Fruit fly (Drosophila melanogaster) whole organism, embryonic: ENCODE results near the gene Ir75d.

ENCODE experiments used
- Ada2b ChIP-seq: fragments of 200-800 bp; sonication (Bioruptor generic); IDR thresholded peaks from 2 replicates; pipeline ENCODE4 v1.3.6; 2022; ENCODE audit warnings: missing biosample characterization, missing genetic modification characterization
- BtbVII ChIP-seq: fragments of 200-800 bp; sonication (Bioruptor generic); optimal IDR thresholded peaks from 3 replicates; lab custom pipeline; 2017; ENCODE audit warnings: missing biosample characterization, mild to moderate bottlenecking, missing genetic modification characterization
- CG10366 ChIP-seq: fragments of 200-800 bp; sonication (Bioruptor generic); IDR thresholded peaks from 2 replicates; pipeline ENCODE4 v1.3.6; 2022; ENCODE audit warnings: missing biosample characterization, missing genetic modification characterization
- CG10979 ChIP-seq: fragments of 200-800 bp; sonication (Bioruptor generic); optimal IDR thresholded peaks from 2 replicates; lab custom pipeline; 2018; ENCODE audit warnings: missing biosample characterization, mild to moderate bottlenecking, missing genetic modification characterization, moderate library complexity
- CG11696 ChIP-seq: fragments of 200-800 bp; sonication (Bioruptor generic); IDR thresholded peaks from 2 replicates; pipeline ENCODE4 v1.3.6; 2022; ENCODE audit warnings: missing biosample characterization, missing genetic modification characterization
- CG12769 ChIP-seq: fragments of 200-800 bp; sonication (Bioruptor generic); optimal IDR thresholded peaks from 2 replicates; lab custom pipeline; 2019; ENCODE audit warnings: missing biosample characterization, mild to moderate bottlenecking, missing genetic modification characterization, moderate library complexity
- CG13775 ChIP-seq: fragments of 200-800 bp; sonication (Bioruptor generic); optimal IDR thresholded peaks from 3 replicates; lab custom pipeline; 2017; ENCODE audit warnings: missing biosample characterization, mild to moderate bottlenecking, missing genetic modification characterization
- CG14667 ChIP-seq: fragments of 200-800 bp; sonication (Bioruptor generic); IDR thresholded peaks from 2 replicates; pipeline ENCODE4 v1.3.6; 2022; ENCODE audit warnings: missing biosample characterization, missing genetic modification characterization
- CG14710 ChIP-seq: fragments of 200-800 bp; sonication (Bioruptor generic); optimal IDR thresholded peaks from 3 replicates; lab custom pipeline; 2019; ENCODE audit warnings: missing biosample characterization, mild to moderate bottlenecking, missing genetic modification characterization, moderate library complexity
- CG17802 ChIP-seq: fragments of 200-800 bp; sonication (Bioruptor generic); optimal IDR thresholded peaks from 2 replicates; lab custom pipeline; 2018; ENCODE audit warnings: missing biosample characterization, mild to moderate bottlenecking, missing genetic modification characterization, moderate library complexity
- CG2678 ChIP-seq: fragments of 200-800 bp; sonication (Bioruptor generic); optimal IDR thresholded peaks from 3 replicates; lab custom pipeline; 2019; ENCODE audit warnings: missing biosample characterization, mild to moderate bottlenecking, missing genetic modification characterization, moderate library complexity
- CG2875 ChIP-seq: fragments of 200-800 bp; sonication (Bioruptor generic); optimal IDR thresholded peaks from 2 replicates; lab custom pipeline; 2017; ENCODE audit warnings: missing biosample characterization, mild to moderate bottlenecking, missing genetic modification characterization, missing genetic modification reagents
- CG30020 ChIP-seq: fragments of 200-800 bp; optimal IDR thresholded peaks from 2 replicates; lab custom pipeline; 2019; ENCODE audit warnings: missing biosample characterization, mild to moderate bottlenecking, missing genetic modification characterization, moderate library complexity
- CG34224 ChIP-seq: fragments of 200-800 bp; sonication (Bioruptor generic); IDR thresholded peaks from 3 replicates; pipeline ENCODE4 v1.3.6; 2022; ENCODE audit warnings: missing biosample characterization, missing genetic modification characterization; ENCODE audit not compliant: partially characterized antibody
- CG3995 ChIP-seq: fragments of 200-800 bp; sonication (Bioruptor generic); optimal IDR thresholded peaks from 3 replicates; lab custom pipeline; 2016; ENCODE audit warnings: missing biosample characterization, missing genetic modification characterization
- CG4360 ChIP-seq: fragments of 200-800 bp; sonication (Bioruptor generic); IDR thresholded peaks from 2 replicates; pipeline ENCODE4 v1.3.6; 2022; ENCODE audit warnings: missing biosample characterization, missing genetic modification characterization
- CG4404 ChIP-seq: fragments of 200-800 bp; sonication (Bioruptor generic); IDR thresholded peaks from 2 replicates; pipeline ENCODE4 v1.3.6; 2022; ENCODE audit warnings: missing biosample characterization, missing genetic modification characterization
- CG6254 ChIP-seq: fragments of 200-800 bp; sonication (Bioruptor generic); optimal IDR thresholded peaks from 3 replicates; lab custom pipeline; 2017; ENCODE audit warnings: mild to moderate bottlenecking, missing biosample characterization, missing genetic modification reagents, missing genetic modification characterization
- CG9215 ChIP-seq: fragments of 200-800 bp; sonication (Bioruptor generic); IDR thresholded peaks from 2 replicates; pipeline ENCODE4 v1.3.6; 2022; ENCODE audit warnings: missing biosample characterization, missing genetic modification characterization
- CTCF ChIP-seq: fragments of 200-800 bp; sonication (Bioruptor generic); optimal IDR thresholded peaks from 2 replicates; lab custom pipeline; 2017; ENCODE audit warnings: missing biosample characterization, mild to moderate bottlenecking, missing genetic modification characterization, moderate library complexity
- CkIIα-i1 ChIP-seq: fragments of 200-800 bp; sonication (Bioruptor generic); IDR thresholded peaks from 2 replicates; pipeline ENCODE4 v1.3.6; 2022; ENCODE audit warnings: missing biosample characterization, missing genetic modification characterization
- Dip2 ChIP-seq: fragments of 200-800 bp; sonication (Bioruptor generic); IDR thresholded peaks from 2 replicates; pipeline ENCODE4 v1.3.6; 2022; ENCODE audit warnings: missing biosample characterization, missing genetic modification characterization
- Gug ChIP-seq: fragments of 200-800 bp; sonication (Bioruptor generic); IDR thresholded peaks from 4 replicates; pipeline ENCODE4 v1.3.6; 2022; ENCODE audit warnings: missing biosample characterization, missing genetic modification characterization
- Hey ChIP-seq: fragments of 200-800 bp; sonication (Bioruptor generic); optimal IDR thresholded peaks from 3 replicates; lab custom pipeline; 2018; ENCODE audit warnings: missing biosample characterization, mild to moderate bottlenecking, missing genetic modification characterization
- Hsf ChIP-seq: fragments of 200-800 bp; sonication (Bioruptor generic); optimal IDR thresholded peaks from 3 replicates; lab custom pipeline; 2016; ENCODE audit warnings: missing biosample characterization, missing genetic modification characterization
- Neu2 ChIP-seq: fragments of 200-800 bp; sonication (Bioruptor generic); optimal IDR thresholded peaks from 3 replicates; lab custom pipeline; 2016; ENCODE audit warnings: missing biosample characterization, missing genetic modification characterization, borderline replicate concordance
- Optix ChIP-seq: fragments of 200-800 bp; sonication (Bioruptor generic); IDR thresholded peaks from 3 replicates; pipeline ENCODE4 v1.3.6; 2022; ENCODE audit warnings: missing biosample characterization, missing genetic modification characterization
- Trl ChIP-seq, 3 experiments: fragments of >200 bp in 2 of 3; fragments of 200-800 bp in 1 of 3; sonication (Bioruptor generic) in 1 of 3; optimal IDR thresholded peaks; 2 replicates in 1 of 3; 3 replicates in 2 of 3; lab custom pipeline; 2016 to 2017; ENCODE audit warnings: missing biosample characterization in 1 of 3, missing genetic modification characterization in 1 of 3
- caup ChIP-seq: fragments of 200-800 bp; sonication (Bioruptor generic); optimal IDR thresholded peaks from 3 replicates; lab custom pipeline; 2017; ENCODE audit warnings: missing biosample characterization, mild to moderate bottlenecking, missing genetic modification characterization, moderate library complexity; ENCODE audit not compliant: severe bottlenecking
- chinmo ChIP-seq: fragments of 200-800 bp; sonication (Bioruptor generic); IDR thresholded peaks from 4 replicates; pipeline ENCODE4 v1.3.6; 2022; ENCODE audit warnings: missing biosample characterization, missing genetic modification characterization; ENCODE audit not compliant: partially characterized antibody
- corto ChIP-seq: fragments of 200-800 bp; sonication (Bioruptor generic); optimal IDR thresholded peaks from 2 replicates; lab custom pipeline; 2016; ENCODE audit warnings: missing biosample characterization, mild to moderate bottlenecking, missing genetic modification characterization, moderate library complexity
- dati ChIP-seq: fragments of 200-800 bp; sonication (Bioruptor generic); IDR thresholded peaks from 2 replicates; pipeline ENCODE4 v1.3.6; 2022; ENCODE audit warnings: missing biosample characterization, missing genetic modification characterization
- fd64A ChIP-seq: fragments of 200-800 bp; sonication (Bioruptor generic); optimal IDR thresholded peaks from 3 replicates; lab custom pipeline; 2018; ENCODE audit warnings: missing biosample characterization, mild to moderate bottlenecking, missing genetic modification characterization
- grau ChIP-seq: fragments of 200-800 bp; optimal IDR thresholded peaks from 3 replicates; lab custom pipeline; 2019; ENCODE audit warnings: missing biosample characterization, mild to moderate bottlenecking, missing genetic modification characterization, moderate library complexity
- jing ChIP-seq: fragments of 200-800 bp; sonication (Bioruptor generic); optimal IDR thresholded peaks from 2 replicates; lab custom pipeline; 2018; ENCODE audit warnings: missing biosample characterization, mild to moderate bottlenecking, missing genetic modification characterization
- ken ChIP-seq: fragments of 200-800 bp; sonication (Bioruptor generic); IDR thresholded peaks from 3 replicates; pipeline ENCODE4 v1.3.6; 2022; ENCODE audit warnings: missing biosample characterization, missing genetic modification characterization
- klu ChIP-seq: fragments of 200-800 bp; sonication (Bioruptor generic); IDR thresholded peaks from 2 replicates; pipeline ENCODE4 v1.3.6; 2022; ENCODE audit warnings: missing biosample characterization, missing genetic modification characterization
- lab ChIP-seq: fragments of 200-800 bp; sonication (Bioruptor generic); optimal IDR thresholded peaks from 3 replicates; lab custom pipeline; 2017; ENCODE audit warnings: missing biosample characterization, missing genetic modification characterization, mild to moderate bottlenecking, moderate library complexity, missing genetic modification reagents
- lola ChIP-seq, 3 experiments: fragments of >200 bp in 2 of 3; fragments of 200-800 bp in 1 of 3; sonication (Bioruptor generic) in 1 of 3; optimal IDR thresholded peaks; 2 replicates each; lab custom pipeline; 2017 to 2019; ENCODE audit warnings: missing biosample characterization in 3 of 3, missing genetic modification characterization in 3 of 3, mild to moderate bottlenecking in 1 of 3, moderate library complexity in 1 of 3
- nau ChIP-seq: fragments of 200-800 bp; sonication (Bioruptor generic); optimal IDR thresholded peaks from 3 replicates; lab custom pipeline; 2017; ENCODE audit warnings: missing biosample characterization, mild to moderate bottlenecking, missing genetic modification characterization, missing genetic modification reagents
- nerfin-1 ChIP-seq: fragments of 200-800 bp; sonication (Bioruptor generic); optimal IDR thresholded peaks from 3 replicates; lab custom pipeline; 2019; ENCODE audit warnings: missing biosample characterization, mild to moderate bottlenecking, missing genetic modification characterization, moderate library complexity
- pros ChIP-seq: fragments of 200-800 bp; sonication (Bioruptor generic); optimal IDR thresholded peaks from 3 replicates; lab custom pipeline; 2019; ENCODE audit warnings: missing biosample characterization, mild to moderate bottlenecking, missing genetic modification characterization, moderate library complexity
- psq ChIP-seq: fragments of 200-800 bp; sonication (Bioruptor generic); optimal IDR thresholded peaks from 2 replicates; lab custom pipeline; 2017; ENCODE audit warnings: missing biosample characterization, missing genetic modification characterization
- pzg ChIP-seq: fragments of 200-800 bp; sonication (Bioruptor generic); optimal IDR thresholded peaks from 3 replicates; lab custom pipeline; 2018; ENCODE audit warnings: missing biosample characterization, mild to moderate bottlenecking, missing genetic modification characterization, moderate library complexity
- schlank ChIP-seq: fragments of 200-800 bp; sonication (Bioruptor generic); optimal IDR thresholded peaks from 2 replicates; lab custom pipeline; 2018; ENCODE audit warnings: missing biosample characterization, mild to moderate bottlenecking, missing genetic modification characterization
- shn ChIP-seq: fragments of 200-800 bp; sonication (Bioruptor generic); optimal IDR thresholded peaks from 3 replicates; lab custom pipeline; 2016; ENCODE audit warnings: missing biosample characterization, missing genetic modification characterization
- sisA ChIP-seq: fragments of 200-800 bp; sonication (Bioruptor generic); IDR thresholded peaks from 2 replicates; pipeline ENCODE4 v1.3.6; 2022; ENCODE audit warnings: missing biosample characterization, missing genetic modification characterization
- stwl ChIP-seq: fragments of 200-800 bp; sonication (Bioruptor generic); optimal IDR thresholded peaks from 3 replicates; lab custom pipeline; 2018; ENCODE audit warnings: missing biosample characterization, mild to moderate bottlenecking, missing genetic modification characterization, moderate library complexity
- sug ChIP-seq: fragments of 200-800 bp; optimal IDR thresholded peaks from 2 replicates; lab custom pipeline; 2019; ENCODE audit warnings: missing biosample characterization, mild to moderate bottlenecking, missing genetic modification characterization, moderate library complexity
- wdn ChIP-seq: fragments of 200-800 bp; sonication (Bioruptor generic); IDR thresholded peaks from 2 replicates; pipeline ENCODE4 v1.3.6; 2022; ENCODE audit warnings: missing biosample characterization, missing genetic modification characterization
- wek ChIP-seq: fragments of 200-800 bp; sonication (Bioruptor generic); optimal IDR thresholded peaks from 3 replicates; lab custom pipeline; 2018; ENCODE audit warnings: missing biosample characterization, mild to moderate bottlenecking, missing genetic modification characterization, moderate library complexity

Ir75d gene

DNA sequence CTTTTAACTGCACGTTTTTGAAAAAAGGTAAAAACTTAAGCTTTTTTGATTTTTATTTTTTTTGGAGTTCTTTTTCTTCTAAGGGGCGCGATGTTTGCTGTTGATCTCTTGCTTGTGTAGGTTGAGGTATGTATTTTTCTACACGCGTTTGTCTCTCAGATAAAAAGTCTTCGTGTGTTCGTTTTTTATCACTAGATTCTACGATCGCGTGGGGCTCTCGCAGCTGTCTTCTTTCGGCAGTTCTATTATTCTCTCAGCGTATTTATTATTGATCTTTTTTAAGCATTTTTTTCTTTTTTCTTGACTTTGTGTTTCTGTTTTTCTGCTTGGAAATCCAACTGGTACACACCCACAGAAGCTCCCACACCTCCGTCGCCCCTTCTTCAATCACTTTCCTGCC, 15.9 kb downstream of the Ir75d start:
- TF ChIP-seq klu (no peak), Hsf (no peak), CG10979 (tag; lab: Kevin White, UChicago) (no peak), CG34224 (GFP tag; lab: Robert Waterston, UW) (no peak), Optix (no peak), pros (GFP tag; lab: Kevin White, UChicago) (no peak), lola (GFP tag; optimal IDR thresholded peaks at IDR 0.05; lab: Kevin White, UChicago) (no peak), Neu2 (no peak), CG13775 (GFP tag; lab: Kevin White, UChicago) (no peak), grau (tag; lab: Kevin White, UChicago) (no peak), CG14667 (GFP tag; lab: Robert Waterston, UW) (no peak), CG2678 (tag; lab: Kevin White, UChicago) (peak; percentile 9), CG4404 (no peak), wdn (GFP tag; lab: Robert Waterston, UW) (no peak), sug (peak; percentile 80), CG6254 (GFP tag; lab: Kevin White, UChicago) (no peak), chinmo (peak; percentile 70; the same call in 1 of the 4 replicates), ken (GFP tag; lab: Robert Waterston, UW) (no peak), CG10366 (GFP tag; lab: Robert Waterston, UW) (no peak), BtbVII (GFP tag; lab: Kevin White, UChicago) (peak; percentile 31), fd64A (GFP tag; lab: Kevin White, UChicago) (no peak), caup (GFP tag; lab: Kevin White, UChicago) (peak; percentile 14), wek (GFP tag; lab: Kevin White, UChicago) (no peak), CkIIα-i1 (GFP tag; lab: Robert Waterston, UW) (no peak), nerfin-1 (tag; lab: Kevin White, UChicago) (no peak), Hey (tag; lab: Kevin White, UChicago) (no peak), CG30020 (tag; lab: Kevin White, UChicago) (no peak), CG11696 (no peak), sisA (GFP tag; lab: Robert Waterston, UW) (no peak), shn (GFP tag; lab: Kevin White, UChicago) (no peak), psq (GFP tag; lab: Kevin White, UChicago) (no peak), CG4360 (GFP tag; lab: Robert Waterston, UW) (no peak), Gug (GFP tag; lab: Robert Waterston, UW) (no peak), dati (no peak), Ada2b (GFP tag; lab: Robert Waterston, UW) (no peak), CG9215 (no peak), CG17802 (tag; lab: Kevin White, UChicago) (no peak), lab (GFP tag; lab: Kevin White, UChicago) (peak; percentile 55), nau (GFP tag; lab: Kevin White, UChicago) (peak; percentile 35), pzg (no peak), CTCF (peak; percentile 2), CG3995 (GFP tag; lab: Kevin White, UChicago) (no peak), Dip2 (no peak), CG2875 (GFP tag; lab: Kevin White, UChicago) (no peak), CG12769 (tag; lab: Kevin White, UChicago) (peak; percentile 22), schlank (tag; lab: Kevin White, UChicago) (no peak), CG14710 (tag; lab: Kevin White, UChicago) (no peak), jing (GFP tag; lab: Kevin White, UChicago) (no peak), corto (GFP tag; lab: Kevin White, UChicago) (no peak), stwl (tag; lab: Kevin White, UChicago) (no peak), Trl (optimal IDR thresholded peaks at IDR 0.05; lab: Kevin White, UChicago) (peak in 1 of 2 experiments; percentile 41), Trl (GFP tag; optimal IDR thresholded peaks at IDR 0.05; lab: Kevin White, UChicago) (no peak)
